Fruit fly (Drosophila melanogaster) whole organism, adult: ENCODE data around the gene CG3308.

Source experiments
- CG11617 ChIP-seq: fragments of 200-800 bp; sonication (Bioruptor generic); optimal IDR thresholded peaks from 2 replicates; lab custom pipeline; 2017; ENCODE audit warnings: mild to moderate bottlenecking, missing biosample characterization, missing genetic modification reagents, missing genetic modification characterization
- CG12768 ChIP-seq: fragments of 200-800 bp; sonication (Bioruptor generic); optimal IDR thresholded peaks from 2 replicates; lab custom pipeline; 2017; ENCODE audit warnings: missing biosample characterization, missing genetic modification characterization, mild to moderate bottlenecking, moderate library complexity, missing genetic modification reagents
- CG14711 ChIP-seq: fragments of 200-800 bp; sonication (Bioruptor generic); optimal IDR thresholded peaks from 2 replicates; lab custom pipeline; 2018; ENCODE audit warnings: missing biosample characterization, mild to moderate bottlenecking, missing genetic modification characterization, moderate library complexity
- CG1620 ChIP-seq: fragments of 200-800 bp; sonication (Bioruptor generic); optimal IDR thresholded peaks from 2 replicates; lab custom pipeline; 2016; ENCODE audit warnings: missing biosample characterization, missing genetic modification characterization
- CG33017 ChIP-seq: fragments of 200-800 bp; sonication (Bioruptor generic); optimal IDR thresholded peaks from 2 replicates; lab custom pipeline; 2018; ENCODE audit warnings: missing biosample characterization, mild to moderate bottlenecking, missing genetic modification characterization, moderate library complexity
- CG5204 ChIP-seq: fragments of 200-800 bp; sonication (Bioruptor generic); optimal IDR thresholded peaks from 2 replicates; lab custom pipeline; 2016; ENCODE audit warnings: missing biosample characterization, missing genetic modification characterization
- CG7045 ChIP-seq: fragments of 200-800 bp; sonication (Bioruptor generic); optimal IDR thresholded peaks from 2 replicates; lab custom pipeline; 2017; ENCODE audit warnings: missing biosample characterization, mild to moderate bottlenecking, missing genetic modification characterization
- CG7101 ChIP-seq: fragments of 200-800 bp; sonication (Bioruptor generic); optimal IDR thresholded peaks from 2 replicates; lab custom pipeline; 2018; ENCODE audit warnings: missing biosample characterization, mild to moderate bottlenecking, missing genetic modification characterization, moderate library complexity
- Clk ChIP-seq: fragments of 200-800 bp; sonication (Bioruptor generic); optimal IDR thresholded peaks from 2 replicates; lab custom pipeline; 2017; ENCODE audit warnings: missing biosample characterization, missing genetic modification characterization
- Crg-1 ChIP-seq: fragments of 200-800 bp; sonication (Bioruptor generic); optimal IDR thresholded peaks from 2 replicates; lab custom pipeline; 2016; ENCODE audit warnings: missing biosample characterization, missing genetic modification characterization
- Hr96 ChIP-seq: fragments of 200-800 bp; sonication (Bioruptor generic); optimal IDR thresholded peaks from 2 replicates; lab custom pipeline; 2016; ENCODE audit warnings: missing biosample characterization, missing genetic modification characterization
- Mnt ChIP-seq: fragments of 200-800 bp; sonication (Bioruptor generic); optimal IDR thresholded peaks from 2 replicates; lab custom pipeline; 2016; ENCODE audit warnings: missing biosample characterization, mild to moderate bottlenecking, missing genetic modification characterization
- bab1 ChIP-seq: fragments of 200-800 bp; sonication (Bioruptor generic); optimal IDR thresholded peaks from 3 replicates; lab custom pipeline; 2019; ENCODE audit warnings: missing biosample characterization, mild to moderate bottlenecking, missing genetic modification characterization, moderate library complexity
- cic ChIP-seq: fragments of 200-800 bp; sonication (Bioruptor generic); optimal IDR thresholded peaks from 2 replicates; lab custom pipeline; 2017; ENCODE audit warnings: missing biosample characterization, mild to moderate bottlenecking, missing genetic modification characterization, moderate library complexity
- cnc ChIP-seq, 2 experiments: fragments of >200 bp; optimal IDR thresholded peaks; 2 replicates each; lab custom pipeline; 2017
- kay ChIP-seq: fragments of 200-800 bp; sonication (Bioruptor generic); peaks from one replicate; lab custom pipeline; 2016; ENCODE audit warnings: missing biosample characterization, missing genetic modification characterization, borderline replicate concordance
- ovo ChIP-seq: fragments of 200-800 bp; sonication (Bioruptor generic); optimal IDR thresholded peaks from 2 replicates; lab custom pipeline; 2016; ENCODE audit warnings: missing biosample characterization, missing genetic modification characterization
- pad ChIP-seq: fragments of 200-800 bp; sonication (Bioruptor generic); optimal IDR thresholded peaks from 3 replicates; lab custom pipeline; 2017; ENCODE audit warnings: missing biosample characterization, missing genetic modification characterization, mild to moderate bottlenecking, moderate library complexity, missing genetic modification reagents
- tj ChIP-seq: fragments of 200-800 bp; sonication (Bioruptor generic); optimal IDR thresholded peaks from 3 replicates; lab custom pipeline; 2017; ENCODE audit warnings: missing biosample characterization, mild to moderate bottlenecking, missing genetic modification characterization, moderate library complexity
- toe ChIP-seq: fragments of 200-800 bp; sonication (Bioruptor generic); optimal IDR thresholded peaks from 2 replicates; lab custom pipeline; 2016; ENCODE audit warnings: missing biosample characterization, missing genetic modification characterization

CG3308 gene

dm6 chr3R:21296038-21296727, 22.6 kb upstream of the CG3308 start:
- TF ChIP-seq tj (peak; percentile 37), Clk (GFP tag; lab: Kevin White, UChicago) (peak; percentile 63), CG11617 (peak; percentile 92), Hr96 (GFP tag; lab: Kevin White, UChicago) (peak; percentile 10), Crg-1 (GFP tag; lab: Kevin White, UChicago) (peak; percentile 70), cnc (optimal IDR thresholded peaks at IDR 0.05; lab: Kevin White, UChicago) (no peak), CG7045 (GFP tag; lab: Kevin White, UChicago) (peak; percentile 90), toe (GFP tag; lab: Kevin White, UChicago) (peak; percentile 78), bab1 (GFP tag; lab: Kevin White, UChicago) (peak; percentile 57), CG33017 (tag; lab: Kevin White, UChicago) (peak; percentile 87), CG7101 (tag; lab: Kevin White, UChicago) (peak; percentile 82), cic (GFP tag; lab: Kevin White, UChicago) (peak; percentile 45), ovo (GFP tag; lab: Kevin White, UChicago) (peak; percentile 82), kay (GFP tag; lab: Kevin White, UChicago) (peak; percentile 99), Mnt (peak; percentile 52), CG1620 (GFP tag; lab: Kevin White, UChicago) (no peak), CG12768 (GFP tag; lab: Kevin White, UChicago) (peak; percentile 93), CG14711 (peak; percentile 87), CG5204 (peak; percentile 91), pad (GFP tag; lab: Kevin White, UChicago) (peak; percentile 84)

- TF ChIP-seq CG33017 (tag; lab: Kevin White, UChicago) (no peak), CG7101 (tag; lab: Kevin White, UChicago) (no peak), ovo (GFP tag; lab: Kevin White, UChicago) (no peak), bab1 (GFP tag; lab: Kevin White, UChicago) (peak; percentile 36), CG14711 (no peak), Clk (GFP tag; lab: Kevin White, UChicago) (no peak), Crg-1 (GFP tag; lab: Kevin White, UChicago) (no peak), Mnt (no peak)
Observed at dm6 chr3R:21295695-21296037, 22.0 kb upstream of the CG3308 start.

- peak; percentile 31 for TF ChIP-seq CG7045 (GFP tag; lab: Kevin White, UChicago)
- peak; percentile 2 for TF ChIP-seq Clk (GFP tag; lab: Kevin White, UChicago)
- no peak for TF ChIP-seq Hr96 (GFP tag; lab: Kevin White, UChicago)
- peak; percentile 11 for TF ChIP-seq toe (GFP tag; lab: Kevin White, UChicago)
Observed at dm6 chr3R:21295004-21295403, 21.4 kb upstream of the CG3308 start.

- no peak for TF ChIP-seq CG33017 (tag; lab: Kevin White, UChicago)
- no peak for TF ChIP-seq CG1620 (GFP tag; lab: Kevin White, UChicago)
- TF ChIP-seq pad (GFP tag; lab: Kevin White, UChicago): no peak
- TF ChIP-seq toe (GFP tag; lab: Kevin White, UChicago): no peak
- TF ChIP-seq Clk (GFP tag; lab: Kevin White, UChicago): no peak
- no peak for TF ChIP-seq tj
- no peak for TF ChIP-seq Mnt
- no peak for TF ChIP-seq kay (GFP tag; lab: Kevin White, UChicago)
- no peak for TF ChIP-seq cnc (optimal IDR thresholded peaks at IDR 0.05; lab: Kevin White, UChicago)
- TF ChIP-seq cic (GFP tag; lab: Kevin White, UChicago): no peak
- TF ChIP-seq Hr96 (GFP tag; lab: Kevin White, UChicago): no peak
- no peak for TF ChIP-seq ovo (GFP tag; lab: Kevin White, UChicago)
- TF ChIP-seq CG11617: no peak
- TF ChIP-seq bab1 (GFP tag; lab: Kevin White, UChicago): no peak
Observed at dm6 chr3R:21293833-21294232, 20.2 kb upstream of the CG3308 start, which contains the start of gene SIFaR. Gene SIFaR, minus strand, starts transcription at chr3R:21293998.

- no peak for TF ChIP-seq Hr96 (GFP tag; lab: Kevin White, UChicago)
- no peak for TF ChIP-seq Crg-1 (GFP tag; lab: Kevin White, UChicago)
- no peak for TF ChIP-seq CG7101 (tag; lab: Kevin White, UChicago)
- no peak for TF ChIP-seq toe (GFP tag; lab: Kevin White, UChicago)
- TF ChIP-seq cic (GFP tag; lab: Kevin White, UChicago): no peak
- no peak for TF ChIP-seq ovo (GFP tag; lab: Kevin White, UChicago)
- TF ChIP-seq Clk (GFP tag; lab: Kevin White, UChicago): no peak
- TF ChIP-seq CG1620 (GFP tag; lab: Kevin White, UChicago): no peak
Observed at dm6 chr3R:21289071-21289613, 15.5 kb upstream of the CG3308 start.

- TF ChIP-seq CG14711 (no peak), pad (GFP tag; lab: Kevin White, UChicago) (no peak), CG7101 (tag; lab: Kevin White, UChicago) (no peak), ovo (GFP tag; lab: Kevin White, UChicago) (no peak), tj (no peak), CG5204 (no peak), CG1620 (GFP tag; lab: Kevin White, UChicago) (no peak), bab1 (GFP tag; lab: Kevin White, UChicago) (no peak), CG7045 (GFP tag; lab: Kevin White, UChicago) (no peak), CG12768 (GFP tag; lab: Kevin White, UChicago) (no peak), CG11617 (no peak), kay (GFP tag; lab: Kevin White, UChicago) (no peak), cnc (optimal IDR thresholded peaks at IDR 0.05; lab: Kevin White, UChicago) (no peak), Crg-1 (GFP tag; lab: Kevin White, UChicago) (no peak), toe (GFP tag; lab: Kevin White, UChicago) (no peak), CG33017 (tag; lab: Kevin White, UChicago) (no peak)
Observed at dm6 chr3R:21288462-21288861, 14.8 kb upstream of the CG3308 start.
